Worm (Caenorhabditis elegans): ENCODE measurements around the gene mkk-4.

The mkk-4 gene

DNA sequence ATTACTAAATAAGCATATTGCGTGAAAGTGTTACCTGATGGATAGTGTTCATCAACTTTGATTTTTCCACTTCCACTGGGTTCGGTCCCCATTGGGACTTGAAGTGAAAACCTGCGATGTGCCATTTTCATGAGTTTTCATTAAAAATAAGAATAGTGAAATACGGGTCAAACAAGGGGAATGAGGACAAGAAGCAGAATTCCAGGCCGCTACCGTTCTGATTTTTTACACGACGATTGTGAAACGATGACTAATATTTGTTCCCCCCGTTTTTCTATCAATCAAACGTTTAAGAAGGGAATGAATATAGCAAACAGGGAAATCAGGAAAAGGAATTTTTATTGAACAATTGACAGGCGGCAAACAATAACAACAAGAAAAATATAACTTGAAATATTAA lies 42.0 kb downstream of the mkk-4 start, which contains the start of gene mlck-1:
mlck-1 (minus strand) TSS at position 101 of the 400 bp plus-strand sequence.
- TF ChIP-seq irx-1 (tag; optimal IDR thresholded peaks at IDR 0.05): no peak
- TF ChIP-seq ama-1 (optimal IDR thresholded peaks at IDR 0.05): no peak
- no peak for TF ChIP-seq egl-13 (tag; optimal IDR thresholded peaks at IDR 0.05)
- TF ChIP-seq lin-35 (GFP tag; optimal IDR thresholded peaks at IDR 0.05): no peak
- TF ChIP-seq skn-1 (tag; optimal IDR thresholded peaks at IDR 0.05): no peak
- TF ChIP-seq nhr-71 (tag; optimal IDR thresholded peaks at IDR 0.05): no peak
- TF ChIP-seq sup-37 (GFP tag; optimal IDR thresholded peaks at IDR 0.05): no peak
- no peak for TF ChIP-seq ceh-63 (GFP tag; optimal IDR thresholded peaks at IDR 0.05)
- no peak for TF ChIP-seq grh-1 (GFP tag; IDR thresholded peaks at IDR 0.05)
- TF ChIP-seq mef-2 (tag; optimal IDR thresholded peaks at IDR 0.05): no peak
- no peak for TF ChIP-seq fos-1 (tag; optimal IDR thresholded peaks at IDR 0.05)
- no peak for TF ChIP-seq rnt-1 (tag; optimal IDR thresholded peaks at IDR 0.05)
- no peak for TF ChIP-seq ceh-88 (GFP tag; IDR thresholded peaks at IDR 0.05)
- TF ChIP-seq hpl-2 (GFP tag; optimal IDR thresholded peaks at IDR 0.05): no peak
- TF ChIP-seq nhr-19 (GFP tag; conservative IDR thresholded peaks at IDR 0.05): no peak
- no peak for TF ChIP-seq lin-15B (tag; optimal IDR thresholded peaks at IDR 0.05)
- no peak for TF ChIP-seq sptf-1 (tag; optimal IDR thresholded peaks at IDR 0.05)
- no peak for TF ChIP-seq nhr-237 (tag; optimal IDR thresholded peaks at IDR 0.05)

- peak; percentile 56 for TF ChIP-seq nhr-85 (tag)
- TF ChIP-seq nhr-12 (tag; optimal IDR thresholded peaks at IDR 0.05): no peak
- TF ChIP-seq aha-1 (tag; optimal IDR thresholded peaks at IDR 0.05): no peak
- TF ChIP-seq efl-3 (GFP tag; optimal IDR thresholded peaks at IDR 0.05): no peak
- peak; percentile 16 for TF ChIP-seq elt-2 (tag; optimal IDR thresholded peaks at IDR 0.05)
- no peak for TF ChIP-seq lin-13 (GFP tag; optimal IDR thresholded peaks at IDR 0.05)
- TF ChIP-seq C04F5.9 (tag; optimal IDR thresholded peaks at IDR 0.05): no peak
- TF ChIP-seq nhr-90 (tag; optimal IDR thresholded peaks at IDR 0.05; ENCODE audit: poor library complexity): no peak
- TF ChIP-seq fos-1 (tag; optimal IDR thresholded peaks at IDR 0.05): no peak
- no peak for TF ChIP-seq unc-86 (tag; optimal IDR thresholded peaks at IDR 0.05)
- no peak for TF ChIP-seq fkh-10 (GFP tag; optimal IDR thresholded peaks at IDR 0.05)
- TF ChIP-seq unc-30 (tag; optimal IDR thresholded peaks at IDR 0.05): no peak
- no peak for TF ChIP-seq nhr-77 (tag; optimal IDR thresholded peaks at IDR 0.05)
- no peak for TF ChIP-seq mdl-1 (tag; optimal IDR thresholded peaks at IDR 0.05)
- no peak for TF ChIP-seq pqm-1 (tag; optimal IDR thresholded peaks at IDR 0.05)
- TF ChIP-seq ztf-11 (tag; optimal IDR thresholded peaks at IDR 0.05): no peak
- peak; percentile 27 for TF ChIP-seq mep-1 (tag; optimal IDR thresholded peaks at IDR 0.05)
- no peak for TF ChIP-seq irx-1 (tag; optimal IDR thresholded peaks at IDR 0.05)
- no peak for TF ChIP-seq ceh-8 (GFP tag; optimal IDR thresholded peaks at IDR 0.05)
- no peak for TF ChIP-seq skn-1 (tag; optimal IDR thresholded peaks at IDR 0.05)
- peak in 1 of 2 experiments; percentile 22 for TF ChIP-seq lin-35 (GFP tag; optimal IDR thresholded peaks at IDR 0.05)
- no peak for TF ChIP-seq F16B12.6 (tag; optimal IDR thresholded peaks at IDR 0.05)
- TF ChIP-seq lsy-2 (tag; optimal IDR thresholded peaks at IDR 0.05): peak in 1 of 2 experiments; percentile 23
- no peak for TF ChIP-seq aly-2 (tag; optimal IDR thresholded peaks at IDR 0.05)
- no peak for TF ChIP-seq mef-2 (tag; optimal IDR thresholded peaks at IDR 0.05)
- no peak for TF ChIP-seq C16A3.4 (tag; optimal IDR thresholded peaks at IDR 0.05)
- no peak for TF ChIP-seq efl-1 (optimal IDR thresholded peaks at IDR 0.05)
- peak in 1 of 2 experiments; percentile 55 for TF ChIP-seq efl-1 (GFP tag; optimal IDR thresholded peaks at IDR 0.05 in 1 of 2)
- no peak for TF ChIP-seq ztf-4 (tag; optimal IDR thresholded peaks at IDR 0.05)
- TF ChIP-seq zip-4 (GFP tag; optimal IDR thresholded peaks at IDR 0.05): no peak
- no peak for TF ChIP-seq sup-37 (GFP tag; optimal IDR thresholded peaks at IDR 0.05)
- no peak for TF ChIP-seq rnt-1 (tag; optimal IDR thresholded peaks at IDR 0.05)
- TF ChIP-seq ceh-82 (tag; optimal IDR thresholded peaks at IDR 0.05): no peak
- TF ChIP-seq fkh-8 (tag; optimal IDR thresholded peaks at IDR 0.05): no peak
- TF ChIP-seq unc-98 (GFP tag; IDR thresholded peaks at IDR 0.05): no peak
- TF ChIP-seq hpl-2 (GFP tag; optimal IDR thresholded peaks at IDR 0.05): no peak
- no peak for TF ChIP-seq isw-1 (GFP tag; IDR thresholded peaks at IDR 0.05)
- TF ChIP-seq egl-13 (tag; optimal IDR thresholded peaks at IDR 0.05): no peak
- no peak for TF ChIP-seq swsn-7 (tag; optimal IDR thresholded peaks at IDR 0.05)
- no peak for TF ChIP-seq snpc-4 (tag; optimal IDR thresholded peaks at IDR 0.05)
- TF ChIP-seq nhr-71 (tag; optimal IDR thresholded peaks at IDR 0.05): peak; percentile 24
- TF ChIP-seq nhr-20 (tag; optimal IDR thresholded peaks at IDR 0.05): no peak
- no peak for TF ChIP-seq fkh-4 (tag; optimal IDR thresholded peaks at IDR 0.05; ENCODE audit: borderline replicate concordance)
- TF ChIP-seq tbx-2 (tag; optimal IDR thresholded peaks at IDR 0.05): peak; percentile 7
Observed at ce11 chrX:10074233-10074632, 46.6 kb downstream of the mkk-4 start, which contains the start of gene ZC373.5. Gene ZC373.5 (minus strand): TSS chrX:10074391.

Data from whole organism, L1 larva.